Worm (Caenorhabditis elegans): ENCODE measurements around the gene tap-1.

DNA sequence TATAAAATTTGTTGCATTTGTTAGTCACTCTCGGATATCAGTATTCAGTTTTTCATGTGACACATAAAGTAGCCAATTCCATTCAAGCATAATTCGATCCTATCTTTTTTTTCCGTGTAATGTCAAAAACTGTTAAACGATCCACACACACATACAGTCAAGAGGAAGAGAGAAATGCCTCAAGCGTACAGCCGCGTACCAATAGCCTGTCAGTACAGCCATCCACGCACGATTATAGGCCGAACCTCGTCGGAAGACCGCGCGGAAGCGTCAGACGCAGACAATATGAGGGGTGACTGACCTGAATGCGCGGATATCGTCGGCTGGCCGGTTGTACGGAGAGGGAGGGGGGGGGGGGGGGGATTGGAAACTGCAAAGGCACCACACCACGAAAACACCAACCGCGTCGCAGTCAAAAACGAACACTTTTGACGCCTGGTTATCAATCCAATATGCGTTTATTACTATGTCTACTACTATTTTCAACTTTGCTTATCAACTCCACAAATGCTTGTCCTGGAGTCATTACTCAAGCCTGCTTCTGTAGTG lies 11.8 kb upstream of the tap-1 start, which contains the start of gene let-4:
- no peak for TF ChIP-seq swsn-7 (tag; optimal IDR thresholded peaks at IDR 0.05)
- TF ChIP-seq ceh-88 (GFP tag; IDR thresholded peaks at IDR 0.05): no peak
- no peak for TF ChIP-seq alr-1 (tag; optimal IDR thresholded peaks at IDR 0.05; ENCODE audit: borderline replicate concordance)
- TF ChIP-seq skn-1 (tag; optimal IDR thresholded peaks at IDR 0.05): no peak
- TF ChIP-seq lin-15B (tag; optimal IDR thresholded peaks at IDR 0.05): no peak
